Fruit fly (Drosophila melanogaster): Measurements from ENCODE around the gene pzg.
A peak's percentile ranks its signal among the peaks of the same experiment; 100 is the strongest.

The pzg gene

dm6 chr3L:21321807-21322503, 36.1 kb downstream of the pzg start (continued):
- no peak for TF ChIP-seq ara (GFP tag; IDR thresholded peaks at IDR 0.05)
- no peak for TF ChIP-seq H2.0 (GFP tag; IDR thresholded peaks at IDR 0.05)
- no peak for TF ChIP-seq corto (GFP tag; optimal IDR thresholded peaks at IDR 0.05)
- no peak for TF ChIP-seq Hr3 (GFP tag; optimal IDR thresholded peaks at IDR 0.05)
- TF ChIP-seq Ets65A (GFP tag), result peak; percentile 14
- TF ChIP-seq CG13775 (GFP tag; optimal IDR thresholded peaks at IDR 0.05), result peak; percentile 1
- TF ChIP-seq unpg (GFP tag; optimal IDR thresholded peaks at IDR 0.05), result no peak
- TF ChIP-seq CG10209 (GFP tag; optimal IDR thresholded peaks at IDR 0.05), result peak; percentile 29
- no peak for TF ChIP-seq twi (tag; optimal IDR thresholded peaks at IDR 0.05)
- peak; percentile 59 for TF ChIP-seq CG13894 (tag; optimal IDR thresholded peaks at IDR 0.05)
- no peak for TF ChIP-seq dpn (GFP tag; optimal IDR thresholded peaks at IDR 0.05)
- TF ChIP-seq aop (GFP tag; IDR thresholded peaks at IDR 0.05), result no peak
- no peak for TF ChIP-seq jumu (GFP tag; optimal IDR thresholded peaks at IDR 0.05)
- no peak for TF ChIP-seq klu (GFP tag; IDR thresholded peaks at IDR 0.05)
- peak; percentile 33 for TF ChIP-seq BtbVII (GFP tag; optimal IDR thresholded peaks at IDR 0.05)
- TF ChIP-seq lmd (GFP tag; IDR thresholded peaks at IDR 0.05), result no peak
- no peak for TF ChIP-seq CG11560 (tag; IDR thresholded peaks at IDR 0.05)
- TF ChIP-seq CG11093 (GFP tag; IDR thresholded peaks at IDR 0.05), result no peak
- TF ChIP-seq CG10267 (tag; optimal IDR thresholded peaks at IDR 0.05), result peak; percentile 26
- TF ChIP-seq emc (GFP tag; optimal IDR thresholded peaks at IDR 0.05), result no peak
- TF ChIP-seq CG17361 (GFP tag; IDR thresholded peaks at IDR 0.05), result no peak
- no peak for TF ChIP-seq CG11723 (GFP tag; optimal IDR thresholded peaks at IDR 0.05)
- TF ChIP-seq nmo (GFP tag; optimal IDR thresholded peaks at IDR 0.05), result no peak
- TF ChIP-seq Deaf1 (tag; optimal IDR thresholded peaks at IDR 0.05), result peak; percentile 95
- TF ChIP-seq Fer3 (tag; optimal IDR thresholded peaks at IDR 0.05), result peak; percentile 25
- TF ChIP-seq CG9609 (GFP tag; optimal IDR thresholded peaks at IDR 0.05), result no peak
- TF ChIP-seq sug (tag; optimal IDR thresholded peaks at IDR 0.05), result peak; percentile 41
- no peak for TF ChIP-seq CG17186 (GFP tag; optimal IDR thresholded peaks at IDR 0.05)
- no peak for TF ChIP-seq wor (GFP tag; IDR thresholded peaks at IDR 0.05)
- no peak for TF ChIP-seq Max (GFP tag; optimal IDR thresholded peaks at IDR 0.05)
- no peak for TF ChIP-seq CG10979 (tag; optimal IDR thresholded peaks at IDR 0.05)
- TF ChIP-seq CG16779 (GFP tag; IDR thresholded peaks at IDR 0.05), result no peak
- TF ChIP-seq CG3281 (GFP tag; optimal IDR thresholded peaks at IDR 0.05), result peak; percentile 70
- peak; percentile 69 for TF ChIP-seq CG34376 (GFP tag; optimal IDR thresholded peaks at IDR 0.05)
- no peak for TF ChIP-seq CG15601 (tag; optimal IDR thresholded peaks at IDR 0.05)
- TF ChIP-seq otp (GFP tag; IDR thresholded peaks at IDR 0.05), result no peak
- no peak for TF ChIP-seq croc (GFP tag; conservative IDR thresholded peaks at IDR 0.05)
- peak in 1 of 2 experiments; percentile 51 for TF ChIP-seq Hr51 (GFP tag; optimal IDR thresholded peaks at IDR 0.05)
- TF ChIP-seq Kr (GFP tag; optimal IDR thresholded peaks at IDR 0.05), result no peak
- TF ChIP-seq Gug (GFP tag; IDR thresholded peaks at IDR 0.05), result no peak
- no peak for TF ChIP-seq Awh (GFP tag; IDR thresholded peaks at IDR 0.05)
- peak; percentile 48 for TF ChIP-seq gem (tag; optimal IDR thresholded peaks at IDR 0.05)
- no peak for TF ChIP-seq CG3726 (GFP tag; IDR thresholded peaks at IDR 0.05)
- TF ChIP-seq CG7357 (GFP tag; IDR thresholded peaks at IDR 0.05), result no peak
- TF ChIP-seq CoRest (tag; optimal IDR thresholded peaks at IDR 0.05), result peak; percentile 18
- no peak for TF ChIP-seq ewg (GFP tag; optimal IDR thresholded peaks at IDR 0.05)
- no peak for TF ChIP-seq oc (tag; optimal IDR thresholded peaks at IDR 0.05)
- no peak for TF ChIP-seq da (GFP tag; optimal IDR thresholded peaks at IDR 0.05)
- TF ChIP-seq mld (GFP tag; IDR thresholded peaks at IDR 0.05; ENCODE audit: partially characterized antibody), result no peak
- no peak for TF ChIP-seq CG15696 (tag; optimal IDR thresholded peaks at IDR 0.05)

Data from whole organism, embryonic.